Worm (Caenorhabditis elegans) whole organism, late embryonic: Measurements from ENCODE around the gene H23N18.6.

Experiments used
- K02D7.2 ChIP-seq: sonication (generic microtip); optimal IDR thresholded peaks from 2 replicates; lab custom pipeline; 2017; ENCODE audit warnings: mild to moderate bottlenecking, missing genetic modification characterization, missing compliant biosample characterization
- K09A11.1 ChIP-seq: sonication (generic microtip); optimal IDR thresholded peaks from 2 replicates; lab custom pipeline; 2017; ENCODE audit warnings: antibody characterized with exemption, mild to moderate bottlenecking, missing genetic modification characterization, missing compliant biosample characterization; ENCODE audit not compliant: insufficient read depth
- ama-1 ChIP-seq: fragments of 150-350 bp; optimal IDR thresholded peaks from 2 replicates; lab custom pipeline; 2014
- ceh-14 ChIP-seq: sonication (generic microtip); optimal IDR thresholded peaks from 2 replicates; lab custom pipeline; 2016; ENCODE audit warnings: missing genotype, missing genetic modification characterization, missing compliant biosample characterization
- ceh-18 ChIP-seq: sonication (generic microtip); optimal IDR thresholded peaks from 2 replicates; lab custom pipeline; 2016; ENCODE audit warnings: missing genetic modification characterization, missing compliant biosample characterization
- ceh-19 ChIP-seq: fragments of 200-800 bp; sonication (Bioruptor generic); optimal IDR thresholded peaks from 2 replicates; lab custom pipeline; 2018; ENCODE audit warnings: mild to moderate bottlenecking, missing genetic modification characterization, missing compliant biosample characterization
- ceh-24 ChIP-seq: sonication (generic microtip); optimal IDR thresholded peaks from 2 replicates; lab custom pipeline; 2016; ENCODE audit warnings: mild to moderate bottlenecking, missing genetic modification characterization, missing compliant biosample characterization
- ceh-30 ChIP-seq: fragments of 150-350 bp; optimal IDR thresholded peaks from 2 replicates; lab custom pipeline; 2014; ENCODE audit warnings: missing biosample characterization, missing genetic modification characterization
- ceh-31 ChIP-seq: sonication (generic microtip); optimal IDR thresholded peaks from 2 replicates; lab custom pipeline; 2016; ENCODE audit warnings: missing genetic modification characterization, missing compliant biosample characterization
- ceh-34 ChIP-seq: sonication (generic microtip); optimal IDR thresholded peaks from 2 replicates; lab custom pipeline; 2016; ENCODE audit warnings: mild to moderate bottlenecking, missing genetic modification characterization, missing compliant biosample characterization
- ceh-45 ChIP-seq: fragments of 200-800 bp; sonication (Bioruptor generic); IDR thresholded peaks from 2 replicates; pipeline ENCODE4 v1.3.6; 2022; ENCODE audit warnings: missing genetic modification reagents, missing genetic modification characterization, missing compliant biosample characterization
- ceh-48 ChIP-seq: sonication (generic microtip); optimal IDR thresholded peaks from 2 replicates; lab custom pipeline; 2016; ENCODE audit warnings: missing genetic modification characterization, inconsistent platforms, missing compliant biosample characterization
- ceh-9 ChIP-seq: sonication (generic microtip); optimal IDR thresholded peaks from 2 replicates; lab custom pipeline; 2016; ENCODE audit warnings: mild to moderate bottlenecking, missing genetic modification characterization, inconsistent platforms, missing compliant biosample characterization
- dmd-4 ChIP-seq: sonication (generic microtip); optimal IDR thresholded peaks from 2 replicates; lab custom pipeline; 2016; ENCODE audit warnings: borderline replicate concordance, missing genetic modification characterization, missing compliant biosample characterization
- dve-1 ChIP-seq: sonication (generic microtip); optimal IDR thresholded peaks from 2 replicates; lab custom pipeline; 2017; ENCODE audit warnings: antibody characterized with exemption, mild to moderate bottlenecking, missing genetic modification characterization, missing compliant biosample characterization
- elt-2 ChIP-seq: sonication (generic microtip); optimal IDR thresholded peaks from 2 replicates; lab custom pipeline; 2016; ENCODE audit warnings: missing genetic modification reagents, missing genetic modification characterization, missing compliant biosample characterization
- elt-4 ChIP-seq: sonication (generic microtip); optimal IDR thresholded peaks from 2 replicates; lab custom pipeline; 2016; ENCODE audit warnings: missing genetic modification characterization, missing compliant biosample characterization
- ets-4 ChIP-seq: sonication (generic microtip); optimal IDR thresholded peaks from 2 replicates; lab custom pipeline; 2016; ENCODE audit warnings: missing genetic modification characterization, missing compliant biosample characterization
- eyg-1 ChIP-seq: sonication (generic microtip); optimal IDR thresholded peaks from 2 replicates; lab custom pipeline; 2016; ENCODE audit warnings: missing genotype, missing genetic modification characterization, missing compliant biosample characterization
- fkh-10 ChIP-seq: fragments of 150-350 bp; optimal IDR thresholded peaks from 2 replicates; lab custom pipeline; 2014; ENCODE audit warnings: missing biosample characterization, missing genetic modification reagents, missing genetic modification characterization
- fkh-6 ChIP-seq: sonication (generic microtip); optimal IDR thresholded peaks from 2 replicates; lab custom pipeline; 2016; ENCODE audit warnings: missing genetic modification characterization, missing compliant biosample characterization
- gmeb-2 ChIP-seq: sonication (generic microtip); optimal IDR thresholded peaks from 2 replicates; lab custom pipeline; 2016; ENCODE audit warnings: missing genetic modification characterization, inconsistent platforms, missing compliant biosample characterization
- hlh-13 ChIP-seq: fragments of 200-800 bp; sonication (Bioruptor generic); optimal IDR thresholded peaks from 2 replicates; lab custom pipeline; 2018; ENCODE audit warnings: mild to moderate bottlenecking, missing genetic modification characterization, missing compliant biosample characterization
- lim-6 ChIP-seq: sonication (generic microtip); optimal IDR thresholded peaks from 2 replicates; lab custom pipeline; 2016; ENCODE audit warnings: missing genetic modification characterization, missing compliant biosample characterization
- madf-2 ChIP-seq: sonication (generic microtip); optimal IDR thresholded peaks from 2 replicates; lab custom pipeline; 2017; ENCODE audit warnings: missing genetic modification characterization, missing compliant biosample characterization
- mec-3 ChIP-seq: sonication (generic microtip); optimal IDR thresholded peaks from 2 replicates; lab custom pipeline; 2016; ENCODE audit warnings: borderline replicate concordance, missing genetic modification characterization, missing compliant biosample characterization
- nfya-1 ChIP-seq: sonication (generic microtip); optimal IDR thresholded peaks from 2 replicates; lab custom pipeline; 2017; ENCODE audit warnings: missing genetic modification characterization, mild to moderate bottlenecking, missing compliant biosample characterization, antibody characterized with exemption, moderate library complexity
- nhr-11 ChIP-seq: fragments of 150-350 bp; optimal IDR thresholded peaks from 2 replicates; lab custom pipeline; 2014; ENCODE audit warnings: missing biosample characterization, missing genetic modification characterization
- nhr-232 ChIP-seq: sonication (generic microtip); optimal IDR thresholded peaks from 2 replicates; lab custom pipeline; 2016; ENCODE audit warnings: missing genetic modification characterization, missing compliant biosample characterization
- odd-2 ChIP-seq: sonication (generic microtip); optimal IDR thresholded peaks from 2 replicates; lab custom pipeline; 2017; ENCODE audit warnings: antibody characterized with exemption, mild to moderate bottlenecking, missing genetic modification characterization, missing compliant biosample characterization
- pha-2 ChIP-seq: sonication (generic microtip); optimal IDR thresholded peaks from 2 replicates; lab custom pipeline; 2017; ENCODE audit warnings: mild to moderate bottlenecking, missing genetic modification characterization, missing compliant biosample characterization
- pha-4 ChIP-seq: fragments of 150-350 bp; optimal IDR thresholded peaks from 2 replicates; lab custom pipeline; 2018; ENCODE audit warnings: missing biosample characterization, missing genetic modification reagents, missing genetic modification characterization
- pqm-1 ChIP-seq: sonication (generic microtip); optimal IDR thresholded peaks from 2 replicates; lab custom pipeline; 2016; ENCODE audit warnings: missing genetic modification characterization, missing compliant biosample characterization
- rnt-1 ChIP-seq: sonication (generic microtip); optimal IDR thresholded peaks from 2 replicates; lab custom pipeline; 2016; ENCODE audit warnings: missing genetic modification characterization, missing compliant biosample characterization
- sdc-2 ChIP-seq: sonication (generic microtip); optimal IDR thresholded peaks from 2 replicates; lab custom pipeline; 2016; ENCODE audit warnings: missing genotype, missing genetic modification characterization, missing compliant biosample characterization
- tbx-2 ChIP-seq: sonication (generic microtip); optimal IDR thresholded peaks from 2 replicates; lab custom pipeline; 2016; ENCODE audit warnings: missing genetic modification characterization, missing compliant biosample characterization
- ttx-3 ChIP-seq: sonication (generic microtip); optimal IDR thresholded peaks from 2 replicates; lab custom pipeline; 2016; ENCODE audit warnings: missing genetic modification reagents, missing genetic modification characterization, missing compliant biosample characterization
- unc-3 ChIP-seq, 2 experiments: fragments of 200-800 bp in 1 of 2; sonication (Bioruptor generic) in 1 of 2; sonication (generic microtip) in 1 of 2; conservative IDR thresholded peaks in 1 of 2; optimal IDR thresholded peaks in 1 of 2; 2 replicates each; pipeline versions ENCODE4 v1.3.6 to Lab custom; 2016 to 2022; ENCODE audit warnings: missing compliant biosample characterization in 2 of 2, missing genetic modification characterization in 2 of 2, missing genetic modification reagents in 1 of 2
- unc-55 ChIP-seq: sonication (generic microtip); optimal IDR thresholded peaks from 2 replicates; lab custom pipeline; 2017; ENCODE audit warnings: missing biosample characterization, missing genetic modification reagents, missing genetic modification characterization
- unc-86 ChIP-seq: sonication (generic microtip); optimal IDR thresholded peaks from 2 replicates; lab custom pipeline; 2016; ENCODE audit warnings: missing genetic modification characterization, missing compliant biosample characterization
- zip-5 ChIP-seq: sonication (generic microtip); optimal IDR thresholded peaks from 2 replicates; lab custom pipeline; 2016; ENCODE audit warnings: missing genetic modification characterization, missing compliant biosample characterization
- ztf-16 ChIP-seq: sonication (generic microtip); optimal IDR thresholded peaks from 2 replicates; lab custom pipeline; 2017; ENCODE audit warnings: missing genetic modification characterization, missing compliant biosample characterization

H23N18.6 gene

DNA sequence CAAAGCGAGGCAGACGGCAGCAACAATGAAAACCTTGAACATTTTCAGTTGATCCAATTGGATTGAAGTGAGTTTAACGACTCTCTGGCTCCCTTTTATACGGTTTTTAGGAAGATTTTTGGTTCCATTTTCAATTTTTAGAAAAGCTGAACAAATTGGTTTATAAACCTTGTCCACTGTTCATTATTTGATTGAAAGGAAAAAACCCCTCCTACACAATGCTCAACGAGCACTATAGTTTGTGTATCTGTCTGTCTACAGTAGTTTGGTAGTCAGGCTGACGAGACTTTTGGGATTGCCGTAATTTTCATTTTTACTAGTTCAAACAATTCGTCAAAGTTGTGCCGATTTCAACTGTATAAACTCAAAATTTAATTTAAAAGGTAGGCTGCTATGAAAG is 35.6 kb downstream of the H23N18.6 start, which contains the start of gene T19H12.15:
TSS of gene T19H12.15 (minus strand) at position 101 of the 400 bp plus-strand sequence.
- TF ChIP-seq pha-2 (tag; lab: Kevin White, UChicago) = no peak
- TF ChIP-seq ttx-3 (tag; lab: Kevin White, UChicago) = no peak
- TF ChIP-seq eyg-1 (tag; lab: Kevin White, UChicago) = no peak
- TF ChIP-seq ets-4 (tag; lab: Kevin White, UChicago) = no peak
- TF ChIP-seq ztf-16 (tag; lab: Kevin White, UChicago) = no peak

DNA sequence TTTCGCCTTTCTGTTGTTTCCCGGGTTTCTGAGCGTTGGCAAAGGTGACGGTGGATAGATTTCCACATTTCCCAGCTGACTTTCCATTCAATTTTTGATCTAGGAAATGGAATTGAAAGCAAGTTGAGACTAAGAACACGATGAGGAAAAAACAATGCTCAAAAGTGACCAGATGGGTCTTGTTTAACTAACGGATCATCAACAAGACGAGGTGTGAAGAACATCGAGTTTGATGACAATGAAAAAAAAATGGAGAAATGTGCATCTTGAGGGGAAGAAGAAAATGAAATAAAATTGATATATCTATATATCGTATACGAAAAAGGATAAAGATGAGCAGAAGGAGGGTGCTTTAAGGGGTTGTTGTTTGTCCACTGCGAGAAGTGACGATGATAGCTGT is 37.3 kb downstream of the H23N18.6 start, which contains the start of gene T19H12.6:
TSS of gene T19H12.6 (minus strand) at position 101 of the 400 bp plus-strand sequence.
- TF ChIP-seq dmd-4 (tag; lab: Kevin White, UChicago) (no peak), ceh-30 (tag; lab: Kevin White, UChicago) (no peak), nhr-232 (tag; lab: Kevin White, UChicago) (no peak)

ce11 chrV:4871992-4872391 is 42.9 kb downstream of the H23N18.6 start, which contains the start of gene srd-33:
Gene srd-33 (plus strand): TSS chrV:4872292.
- TF ChIP-seq dmd-4 (tag; lab: Kevin White, UChicago) (no peak), lim-6 (tag; lab: Kevin White, UChicago) (no peak), mec-3 (tag; lab: Kevin White, UChicago) (no peak), ceh-24 (no peak), ceh-34 (tag; lab: Kevin White, UChicago) (no peak), dve-1 (tag; lab: Kevin White, UChicago) (no peak), nhr-11 (tag; lab: Kevin White, UChicago) (no peak), elt-2 (tag; lab: Kevin White, UChicago) (no peak), madf-2 (tag; lab: Kevin White, UChicago) (no peak), ceh-31 (tag; lab: Kevin White, UChicago) (no peak), K02D7.2 (tag; lab: Kevin White, UChicago) (no peak)

DNA sequence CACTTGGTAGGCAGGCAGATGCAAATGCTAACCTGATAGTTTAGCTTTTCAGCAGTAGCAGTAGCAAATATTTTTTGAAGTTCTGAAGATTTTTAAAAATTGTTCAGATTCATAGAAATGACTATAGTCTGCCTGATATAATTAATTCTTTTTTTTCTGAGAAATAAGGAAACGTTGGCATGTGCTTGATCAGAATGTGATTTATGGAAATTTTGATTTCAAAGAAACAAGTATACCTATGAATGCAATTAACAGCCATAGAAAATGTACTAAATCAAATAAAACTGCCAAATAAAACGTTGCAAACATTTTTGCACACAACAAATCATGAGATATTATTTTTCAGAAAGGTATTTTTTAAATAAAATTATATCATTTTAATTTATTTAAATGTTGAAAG is 44.3 kb downstream of the H23N18.6 start:
- no peak for TF ChIP-seq fkh-10 (GFP tag; lab: Kevin White, UChicago)
- TF ChIP-seq nfya-1 (tag; lab: Kevin White, UChicago) = no peak
- TF ChIP-seq unc-86 (tag; lab: Kevin White, UChicago) = no peak
- TF ChIP-seq ztf-16 (tag; lab: Kevin White, UChicago) = no peak
- TF ChIP-seq ceh-48 (tag; lab: Kevin White, UChicago) = no peak
- TF ChIP-seq, all 69 proteins: peak for 0

DNA sequence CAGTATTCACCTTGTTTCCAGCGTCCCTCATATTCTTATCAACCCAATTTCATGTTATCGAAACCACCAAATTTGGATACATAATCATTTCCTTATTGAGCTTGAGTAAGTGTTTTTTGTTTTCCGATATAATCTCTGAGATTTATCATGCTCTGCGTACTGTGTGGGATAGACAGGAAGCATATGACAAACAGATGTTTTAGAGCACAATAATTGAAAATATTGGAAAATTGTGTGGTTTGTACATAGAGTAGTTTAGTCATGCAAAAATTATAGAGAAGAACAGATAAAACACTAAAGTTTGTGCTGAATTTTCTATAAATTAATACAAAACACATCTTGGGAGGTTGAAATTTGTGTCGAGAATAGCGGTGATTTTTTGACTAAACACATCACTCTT is 46.2 kb downstream of the H23N18.6 start:
- TF ChIP-seq odd-2 (tag; lab: Kevin White, UChicago) (no peak), mec-3 (tag; lab: Kevin White, UChicago) (no peak), ceh-14 (tag; lab: Kevin White, UChicago) (no peak), K09A11.1 (no peak), pqm-1 (tag; lab: Kevin White, UChicago) (no peak), unc-55 (GFP tag; lab: Kevin White, UChicago) (no peak), zip-5 (tag; lab: Kevin White, UChicago) (no peak), ceh-31 (tag; lab: Kevin White, UChicago) (no peak), K02D7.2 (tag; lab: Kevin White, UChicago) (no peak), rnt-1 (no peak), ama-1 (lab: Kevin White, UChicago) (no peak), ets-4 (tag; lab: Kevin White, UChicago) (no peak), eyg-1 (tag; lab: Kevin White, UChicago) (no peak), ceh-18 (tag; lab: Kevin White, UChicago) (no peak), fkh-6 (no peak)

DNA sequence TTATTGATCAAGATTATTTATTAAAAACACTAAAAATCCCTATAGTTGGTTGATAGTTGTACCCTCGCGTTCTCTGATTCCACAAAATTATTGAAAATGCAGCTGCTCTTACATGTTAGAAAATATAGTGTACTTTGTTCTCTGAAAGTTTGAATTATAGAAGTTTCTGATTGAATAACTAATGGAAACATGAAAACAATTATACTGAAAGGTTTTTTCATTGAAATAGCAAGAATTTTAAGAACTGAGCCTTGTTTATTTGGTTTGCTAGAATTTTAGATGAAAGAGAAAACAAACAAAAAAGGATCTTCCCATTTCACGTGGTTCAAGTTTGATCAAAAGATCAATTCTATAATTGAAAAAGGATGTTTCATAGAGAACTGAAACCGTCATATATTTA is 47.3 kb downstream of the H23N18.6 start:
- no peak for TF ChIP-seq ceh-18 (tag; lab: Kevin White, UChicago)
- no peak for TF ChIP-seq ama-1 (lab: Kevin White, UChicago)
- TF ChIP-seq tbx-2 (tag; lab: Kevin White, UChicago) = no peak
- no peak for TF ChIP-seq unc-3 (GFP tag; conservative IDR thresholded peaks at IDR 0.05; lab: Robert Waterston, UW)
- no peak for TF ChIP-seq unc-3 (tag; optimal IDR thresholded peaks at IDR 0.05; lab: Kevin White, UChicago)
- TF ChIP-seq sdc-2 (tag; lab: Kevin White, UChicago) = no peak
- no peak for TF ChIP-seq pha-4 (tag; lab: Kevin White, UChicago)
- TF ChIP-seq dve-1 (tag; lab: Kevin White, UChicago) = no peak
- no peak for TF ChIP-seq elt-4 (tag; lab: Kevin White, UChicago)
- TF ChIP-seq hlh-13 (GFP tag; lab: Kevin White, UChicago) = no peak
- no peak for TF ChIP-seq ceh-9 (tag; lab: Kevin White, UChicago)
- TF ChIP-seq gmeb-2 = no peak
- no peak for TF ChIP-seq ceh-45
- no peak for TF ChIP-seq ceh-19 (GFP tag; lab: Kevin White, UChicago)
